Worm (Caenorhabditis elegans) whole organism, early embryonic: Measurements from ENCODE around the gene rsp-3.
A peak's percentile ranks its signal among the peaks of the same experiment; 100 is the strongest.

Experiments used
- B0310.2 ChIP-seq: sonication (generic microtip); optimal IDR thresholded peaks from 2 replicates; lab custom pipeline; 2016; ENCODE audit warnings: mild to moderate bottlenecking, missing genetic modification characterization, missing compliant biosample characterization
- F13C5.2 ChIP-seq: sonication (generic microtip); optimal IDR thresholded peaks from 2 replicates; lab custom pipeline; 2017; ENCODE audit warnings: mild to moderate bottlenecking, missing genetic modification characterization, inconsistent platforms, missing compliant biosample characterization
- aly-1 ChIP-seq: sonication (generic microtip); optimal IDR thresholded peaks from 2 replicates; lab custom pipeline; 2016; ENCODE audit warnings: missing genetic modification characterization, missing compliant biosample characterization
- ama-1 ChIP-seq: fragments of 150-350 bp; optimal IDR thresholded peaks from 2 replicates; lab custom pipeline; 2014
- ceh-13 ChIP-seq: fragments of 200-800 bp; sonication (Bioruptor generic); optimal IDR thresholded peaks from 2 replicates; lab custom pipeline; 2018; ENCODE audit warnings: mild to moderate bottlenecking, missing genetic modification characterization, missing compliant biosample characterization
- ceh-36 ChIP-seq: sonication (generic microtip); optimal IDR thresholded peaks from 2 replicates; lab custom pipeline; 2016; ENCODE audit warnings: missing genetic modification characterization, inconsistent platforms, missing compliant biosample characterization
- ets-7 ChIP-seq: sonication (generic microtip); optimal IDR thresholded peaks from 2 replicates; lab custom pipeline; 2016; ENCODE audit warnings: missing genotype, missing genetic modification characterization, missing compliant biosample characterization
- flt-1 ChIP-seq: fragments of 200-800 bp; sonication (Bioruptor generic); IDR thresholded peaks from 2 replicates; pipeline ENCODE4 v1.3.6; 2022; ENCODE audit warnings: missing genetic modification characterization, missing compliant biosample characterization
- hmbx-1 ChIP-seq: sonication (generic microtip); optimal IDR thresholded peaks from 2 replicates; lab custom pipeline; 2016; ENCODE audit warnings: mild to moderate bottlenecking, missing genetic modification characterization, missing compliant biosample characterization
- hmg-4 ChIP-seq: fragments of 200-800 bp; sonication (Bioruptor generic); optimal IDR thresholded peaks from 2 replicates; lab custom pipeline; 2018; ENCODE audit warnings: mild to moderate bottlenecking, missing genetic modification characterization, missing compliant biosample characterization
- hnd-1 ChIP-seq: sonication (generic microtip); optimal IDR thresholded peaks from 2 replicates; lab custom pipeline; 2016; ENCODE audit warnings: missing genetic modification characterization, missing compliant biosample characterization
- pes-1 ChIP-seq: fragments of 200-800 bp; sonication (Bioruptor generic); IDR thresholded peaks from 2 replicates; pipeline ENCODE4 v1.3.6; 2022; ENCODE audit warnings: missing genetic modification reagents, missing genetic modification characterization, missing compliant biosample characterization
- scrt-1 ChIP-seq: fragments of 200-800 bp; sonication (Bioruptor generic); IDR thresholded peaks from 2 replicates; pipeline ENCODE4 v1.3.6; 2022; ENCODE audit warnings: missing genetic modification characterization, missing compliant biosample characterization
- sea-1 ChIP-seq: fragments of 200-800 bp; sonication (Bioruptor generic); conservative IDR thresholded peaks from 2 replicates; pipeline ENCODE4 v1.3.6; 2022; ENCODE audit warnings: missing genetic modification characterization, missing compliant biosample characterization
- tbx-11 ChIP-seq: fragments of 200-800 bp; sonication (Bioruptor generic); IDR thresholded peaks from 2 replicates; pipeline ENCODE4 v1.3.6; 2022; ENCODE audit warnings: missing genetic modification characterization, missing compliant biosample characterization
- tbx-37 ChIP-seq: fragments of 200-800 bp; sonication (Bioruptor generic); conservative IDR thresholded peaks from 2 replicates; pipeline ENCODE4 v1.3.6; 2022; ENCODE audit warnings: missing genetic modification reagents, missing genetic modification characterization, missing compliant biosample characterization
- tra-4 ChIP-seq: sonication (generic microtip); optimal IDR thresholded peaks from 2 replicates; lab custom pipeline; 2017; ENCODE audit warnings: missing genetic modification characterization, missing compliant biosample characterization

Gene rsp-3

DNA sequence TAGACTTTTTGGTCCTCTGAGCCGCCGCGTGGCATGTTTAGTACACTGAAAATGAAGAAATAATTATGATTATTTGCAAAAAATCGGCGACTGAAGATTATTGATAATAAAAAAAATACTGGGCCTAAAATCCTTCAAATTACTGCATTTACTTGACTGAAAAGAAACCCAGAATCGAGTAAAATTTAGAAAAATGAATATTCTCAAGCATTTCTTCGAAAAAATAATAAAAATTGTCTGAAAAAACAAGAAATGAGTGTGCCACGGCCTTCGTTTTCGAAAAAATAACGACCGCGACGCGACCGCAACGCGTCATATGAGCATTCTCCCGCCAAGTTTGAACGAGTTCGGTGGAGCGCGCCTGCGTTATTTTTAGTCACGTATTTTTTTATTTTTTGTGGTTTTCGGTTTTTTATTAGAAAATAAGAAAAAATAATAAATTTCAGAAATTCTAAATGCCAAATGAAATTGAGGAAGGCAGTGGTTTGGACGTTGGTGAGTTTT, at the start of gene rsp-3, which contains the start of gene spin-4:
TSS of gene rsp-3 (minus strand) at position 51 of the 504 bp plus-strand sequence.
TSS of gene spin-4 (plus strand) at position 447 of the 504 bp plus-strand sequence.
- TF ChIP-seq F13C5.2 (tag; lab: Kevin White, UChicago) (peak; percentile 28), aly-1 (tag; lab: Kevin White, UChicago) (no peak)

DNA sequence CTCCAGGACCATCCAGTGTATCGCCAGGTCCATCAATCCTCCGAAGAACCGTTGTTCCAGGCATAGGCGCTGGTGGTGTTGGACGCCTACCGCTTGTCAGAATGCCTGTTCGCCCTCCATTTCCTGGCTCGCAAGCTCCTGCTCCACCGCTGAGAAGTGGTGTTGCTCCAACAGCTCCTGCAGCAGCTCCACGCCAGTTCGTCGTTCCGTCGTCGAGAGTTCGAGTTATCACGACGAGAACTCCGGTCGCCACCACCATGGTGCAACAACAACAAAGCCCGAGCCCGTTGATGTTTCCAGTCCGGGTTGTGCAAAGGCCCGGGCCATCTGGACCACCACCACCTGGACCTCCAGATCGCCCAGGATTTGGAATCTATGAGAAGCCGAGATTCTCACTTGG, 40.4 kb upstream of the rsp-3 start:
- TF ChIP-seq F13C5.2 (tag; lab: Kevin White, UChicago) = no peak
- TF ChIP-seq flt-1 = no peak
- no peak for TF ChIP-seq sea-1 (GFP tag; lab: Robert Waterston, UW)
- no peak for TF ChIP-seq tbx-37 (GFP tag; lab: Robert Waterston, UW)
- TF ChIP-seq tra-4 (tag; lab: Kevin White, UChicago) = no peak
- no peak for TF ChIP-seq hnd-1 (tag; lab: Kevin White, UChicago)
- TF ChIP-seq hmbx-1 (tag; lab: Kevin White, UChicago) = no peak
- TF ChIP-seq ama-1 (lab: Kevin White, UChicago) = no peak
- TF ChIP-seq tbx-11 (GFP tag; lab: Robert Waterston, UW) = no peak
- no peak for TF ChIP-seq ceh-13
- no peak for TF ChIP-seq ets-7 (tag; lab: Kevin White, UChicago)
- no peak for TF ChIP-seq hmg-4 (GFP tag; lab: Kevin White, UChicago)
- no peak for TF ChIP-seq aly-1 (tag; lab: Kevin White, UChicago)
- no peak for TF ChIP-seq scrt-1
- TF ChIP-seq pes-1 (GFP tag; lab: Robert Waterston, UW) = no peak; the same call in 1 of the 2 replicates
- no peak for TF ChIP-seq B0310.2 (tag; lab: Kevin White, UChicago)
- no peak for TF ChIP-seq ceh-36

DNA sequence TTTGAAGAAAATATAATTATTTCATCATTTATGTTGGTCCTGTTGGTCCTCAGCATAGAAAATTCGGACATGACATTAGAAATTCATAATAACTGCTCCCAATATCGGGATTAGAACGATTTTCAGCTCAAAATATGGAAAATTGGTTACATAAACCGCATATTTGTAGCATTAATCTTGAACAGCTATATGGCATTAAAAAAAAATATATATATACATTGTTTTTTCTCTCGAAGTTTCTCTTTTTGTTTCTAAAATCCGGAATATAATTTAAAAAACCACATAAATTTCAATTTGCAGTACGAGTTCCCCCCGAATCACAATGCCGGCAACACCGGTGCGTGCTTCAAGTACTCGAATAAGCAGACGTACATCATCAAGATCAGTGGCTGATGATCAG, 26.5 kb upstream of the rsp-3 start, which contains the start of gene ssl-1:
TSS of gene ssl-1 (plus strand) at position 301 of the 400 bp plus-strand sequence.
- TF ChIP-seq hmbx-1 (tag; lab: Kevin White, UChicago) (no peak), aly-1 (tag; lab: Kevin White, UChicago) (no peak), B0310.2 (tag; lab: Kevin White, UChicago) (no peak), hnd-1 (tag; lab: Kevin White, UChicago) (no peak), flt-1 (no peak), pes-1 (GFP tag; lab: Robert Waterston, UW) (no peak), hmg-4 (GFP tag; lab: Kevin White, UChicago) (no peak), tbx-37 (GFP tag; lab: Robert Waterston, UW) (no peak), ama-1 (lab: Kevin White, UChicago) (no peak), scrt-1 (no peak), ceh-36 (no peak), ets-7 (tag; lab: Kevin White, UChicago) (no peak)

DNA sequence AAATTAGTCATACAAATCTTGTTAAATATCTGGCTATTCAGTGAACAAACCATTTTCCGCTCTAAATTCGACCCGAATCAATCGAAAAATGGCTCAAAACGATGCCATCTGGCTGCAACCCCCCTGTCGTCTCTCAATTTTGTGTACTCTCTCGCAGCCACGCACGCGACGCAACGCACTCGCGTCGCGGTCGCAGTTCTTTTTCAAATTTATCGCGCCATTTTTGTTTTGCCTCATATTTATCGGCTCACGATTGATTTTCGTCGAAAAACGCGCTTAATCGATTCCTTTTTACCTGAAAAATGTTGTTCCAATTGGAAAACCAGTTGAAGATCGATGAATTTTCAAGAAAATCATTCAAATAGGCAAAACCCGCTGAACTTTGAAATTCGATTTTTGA, 26.1 kb upstream of the rsp-3 start:
- TF ChIP-seq F13C5.2 (tag; lab: Kevin White, UChicago) = peak; percentile 27
- no peak for TF ChIP-seq B0310.2 (tag; lab: Kevin White, UChicago)
- no peak for TF ChIP-seq ets-7 (tag; lab: Kevin White, UChicago)
- TF ChIP-seq ama-1 (lab: Kevin White, UChicago) = peak; percentile 66
- TF ChIP-seq pes-1 (GFP tag; lab: Robert Waterston, UW) = no peak
- TF ChIP-seq scrt-1 = no peak
- TF ChIP-seq ceh-36 = no peak
- no peak for TF ChIP-seq hmg-4 (GFP tag; lab: Kevin White, UChicago)
- TF ChIP-seq tra-4 (tag; lab: Kevin White, UChicago) = no peak
- TF ChIP-seq flt-1 = no peak
- no peak for TF ChIP-seq sea-1 (GFP tag; lab: Robert Waterston, UW)

DNA sequence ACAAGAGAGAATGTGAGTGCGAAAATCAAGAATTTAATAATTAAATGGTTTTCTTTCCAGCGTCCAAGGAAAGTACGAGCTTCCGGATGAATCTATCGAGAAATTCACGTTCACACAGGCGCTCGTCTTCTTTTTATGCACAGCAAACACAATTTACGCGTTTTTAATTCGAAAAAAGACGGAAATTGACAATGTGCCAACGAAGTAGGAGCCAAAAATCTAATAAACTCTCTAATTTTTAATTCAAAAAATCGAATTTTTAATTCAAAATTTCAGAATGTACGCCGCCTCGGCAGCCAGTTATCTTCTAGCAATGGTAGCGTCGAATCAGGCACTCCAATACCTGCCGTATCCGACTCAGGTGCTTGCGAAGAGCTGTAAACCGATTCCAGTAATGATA, 24.0 kb upstream of the rsp-3 start:
- TF ChIP-seq hmg-4 (GFP tag; lab: Kevin White, UChicago) = no peak
- no peak for TF ChIP-seq aly-1 (tag; lab: Kevin White, UChicago)
- TF ChIP-seq tra-4 (tag; lab: Kevin White, UChicago) = no peak
- no peak for TF ChIP-seq ceh-36
- no peak for TF ChIP-seq ama-1 (lab: Kevin White, UChicago)
- TF ChIP-seq scrt-1 = no peak
- TF ChIP-seq hmbx-1 (tag; lab: Kevin White, UChicago) = no peak
- TF ChIP-seq tbx-11 (GFP tag; lab: Robert Waterston, UW) = no peak
- no peak for TF ChIP-seq F13C5.2 (tag; lab: Kevin White, UChicago)
- no peak for TF ChIP-seq B0310.2 (tag; lab: Kevin White, UChicago)
- no peak for TF ChIP-seq sea-1 (GFP tag; lab: Robert Waterston, UW)
- TF ChIP-seq pes-1 (GFP tag; lab: Robert Waterston, UW) = no peak
- TF ChIP-seq ets-7 (tag; lab: Kevin White, UChicago) = no peak

DNA sequence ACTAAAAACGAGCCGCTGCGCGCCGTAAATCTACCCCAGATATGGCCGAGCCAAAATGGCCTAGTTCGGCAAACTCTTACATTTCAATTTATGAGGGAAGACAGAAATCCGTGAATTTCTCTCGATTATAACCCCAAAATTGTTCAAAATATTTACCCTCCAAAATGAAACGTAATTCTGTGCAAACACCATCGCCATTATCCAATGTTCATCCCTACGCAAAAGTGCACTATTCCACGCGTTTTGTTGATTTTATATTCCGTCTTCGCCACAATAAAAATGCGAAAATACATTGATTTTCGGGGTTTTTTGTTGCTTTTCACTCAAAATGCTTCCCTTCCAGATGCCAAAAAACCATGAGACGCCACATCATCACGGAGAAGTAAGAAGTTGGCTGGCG, 23.5 kb upstream of the rsp-3 start, which contains the start of gene hut-1:
TSS of gene hut-1 (plus strand) at position 344 of the 400 bp plus-strand sequence.
- TF ChIP-seq ceh-13 (no peak), ama-1 (lab: Kevin White, UChicago) (no peak), hnd-1 (tag; lab: Kevin White, UChicago) (no peak), B0310.2 (tag; lab: Kevin White, UChicago) (no peak), F13C5.2 (tag; lab: Kevin White, UChicago) (peak; percentile 29), tbx-11 (GFP tag; lab: Robert Waterston, UW) (no peak), pes-1 (GFP tag; lab: Robert Waterston, UW) (no peak), aly-1 (tag; lab: Kevin White, UChicago) (no peak), ceh-36 (no peak), scrt-1 (no peak), flt-1 (no peak), tra-4 (tag; lab: Kevin White, UChicago) (no peak), tbx-37 (GFP tag; lab: Robert Waterston, UW) (0 out of 2 replicates have a peak, but pooled peaks have one; percentile 2), hmbx-1 (tag; lab: Kevin White, UChicago) (no peak), hmg-4 (GFP tag; lab: Kevin White, UChicago) (peak; percentile 20), ets-7 (tag; lab: Kevin White, UChicago) (no peak), sea-1 (GFP tag; lab: Robert Waterston, UW) (no peak)

DNA sequence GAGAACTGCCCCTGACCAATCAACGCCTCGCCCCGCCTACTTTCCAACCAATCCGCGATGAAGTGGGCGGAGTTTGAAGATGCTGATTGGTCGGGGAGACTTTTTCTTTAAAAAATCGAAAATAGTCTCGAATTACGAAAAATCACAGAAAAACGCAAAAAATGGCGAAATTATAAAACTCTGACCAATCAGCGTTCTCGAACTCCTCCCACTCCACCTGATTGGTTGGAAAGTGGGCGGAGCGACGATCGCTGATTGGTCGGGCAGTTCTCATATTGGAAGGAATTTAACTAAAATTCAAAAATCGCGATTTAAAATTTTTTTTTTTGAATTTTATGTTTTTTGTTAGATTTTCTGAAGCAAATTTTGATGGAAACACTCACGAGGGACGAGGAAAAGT, 15.5 kb upstream of the rsp-3 start:
- TF ChIP-seq tbx-11 (GFP tag; lab: Robert Waterston, UW) = no peak
- no peak for TF ChIP-seq flt-1
- no peak for TF ChIP-seq ets-7 (tag; lab: Kevin White, UChicago)
- TF ChIP-seq aly-1 (tag; lab: Kevin White, UChicago) = no peak
